Worm (Caenorhabditis elegans) whole organism, L2 larva: ENCODE results near the gene zig-6.

Experiments
- ceh-82 ChIP-seq: fragments of 150-350 bp; optimal IDR thresholded peaks from 2 replicates; lab custom pipeline; 2014; ENCODE audit warnings: missing biosample characterization, missing genetic modification characterization
- elt-3 ChIP-seq: sonication (generic microtip); optimal IDR thresholded peaks from 2 replicates; lab custom pipeline; 2017; ENCODE audit warnings: missing biosample characterization, missing genetic modification characterization
- ztf-4 ChIP-seq: fragments of 150-350 bp; optimal IDR thresholded peaks from 2 replicates; lab custom pipeline; 2014; ENCODE audit warnings: missing biosample characterization, missing genetic modification characterization

DNA sequence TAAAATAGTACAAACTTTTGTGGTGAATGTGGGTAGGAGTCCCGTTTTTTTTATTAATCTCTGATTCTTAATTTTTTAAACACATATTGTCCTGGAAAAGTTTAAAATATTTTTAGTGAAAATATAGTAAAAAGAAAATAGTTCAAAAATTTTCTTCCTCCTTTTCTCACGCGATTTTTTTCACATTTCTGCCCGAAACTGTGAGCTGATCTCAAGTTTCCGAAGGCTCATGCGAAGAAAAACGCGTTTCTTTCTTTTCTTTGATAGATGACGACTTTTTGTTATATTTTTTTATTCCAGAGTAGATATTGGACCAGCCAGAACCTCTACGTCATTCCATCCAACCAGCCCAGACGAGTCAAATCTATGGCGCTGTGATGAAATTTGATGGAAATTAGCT is 4.9 kb downstream of the zig-6 start, which contains the start of gene T03G11.9:
- TF ChIP-seq elt-3 (tag; lab: Kevin White, UChicago) (no peak), ztf-4 (tag; lab: Kevin White, UChicago) (no peak), ceh-82 (no peak)
